Fruit fly (Drosophila melanogaster): Measurements from ENCODE around the gene ncd.

dm6 chr3R:29761569-29761968 lies 45.4 kb downstream of the ncd start:
- TF ChIP-seq CG11723 (GFP tag; optimal IDR thresholded peaks at IDR 0.05) (no peak), eve (GFP tag; optimal IDR thresholded peaks at IDR 0.05) (no peak), gfzf (GFP tag; optimal IDR thresholded peaks at IDR 0.05) (no peak), CG18764 (GFP tag; optimal IDR thresholded peaks at IDR 0.05) (no peak), CG9727 (GFP tag; optimal IDR thresholded peaks at IDR 0.05) (no peak), CG16863 (GFP tag; optimal IDR thresholded peaks at IDR 0.05) (no peak), CG12219 (GFP tag; optimal IDR thresholded peaks at IDR 0.05) (no peak), gem (tag; optimal IDR thresholded peaks at IDR 0.05) (peak; percentile 26), scrt (GFP tag; optimal IDR thresholded peaks at IDR 0.05) (no peak), insv (GFP tag; optimal IDR thresholded peaks at IDR 0.05) (no peak), seq (GFP tag; IDR thresholded peaks at IDR 0.05) (no peak), unpg (GFP tag; optimal IDR thresholded peaks at IDR 0.05) (no peak), bbx (GFP tag; IDR thresholded peaks at IDR 0.05; ENCODE audit: partially characterized antibody) (no peak)

Measured in whole organism, embryonic.